Fruit fly (Drosophila melanogaster): ENCODE data around the gene CHMP2B.

CHMP2B gene

DNA sequence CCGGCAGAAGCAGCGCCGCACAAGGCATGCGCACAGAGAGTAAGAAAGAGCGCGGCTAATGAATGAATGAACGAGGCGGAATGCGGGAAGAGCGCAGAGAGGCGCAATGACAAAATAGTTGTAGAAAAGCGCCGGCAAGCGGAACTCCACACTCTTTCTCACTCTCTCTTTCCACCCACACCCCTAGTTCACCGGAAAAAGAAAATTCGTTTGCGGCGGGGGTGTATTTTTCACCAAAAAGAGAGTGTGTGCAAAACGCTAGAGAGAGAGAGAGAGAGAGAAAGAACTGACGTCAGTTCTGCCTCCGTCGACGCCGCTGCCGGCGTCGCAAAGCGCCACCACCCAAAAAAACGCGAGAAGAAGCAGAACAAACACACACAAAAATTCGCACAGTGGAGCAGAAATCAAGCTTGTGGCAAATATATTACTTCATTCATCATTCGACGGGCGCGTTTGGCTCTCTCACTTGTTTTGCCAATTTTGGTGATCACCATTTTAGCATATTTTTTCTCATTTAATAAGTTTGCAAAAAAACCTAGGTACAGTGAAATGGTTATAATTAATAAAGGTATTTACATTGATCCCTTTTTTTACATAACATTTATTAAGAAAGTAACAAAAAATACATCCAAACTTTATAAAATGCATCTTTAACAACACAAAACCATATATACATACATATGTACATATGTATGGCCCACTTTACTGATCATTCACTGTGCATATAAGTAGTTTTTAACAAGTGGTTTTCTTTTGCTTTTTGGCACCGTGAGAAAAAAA is 45.6 kb downstream of the CHMP2B start (continued):
- TF ChIP-seq Bdp1 (GFP tag; optimal IDR thresholded peaks at IDR 0.05) (no peak), so (GFP tag; IDR thresholded peaks at IDR 0.05) (no peak; the same call in 2 of the 3 replicates), bowl (GFP tag; IDR thresholded peaks at IDR 0.05) (no peak), lmd (GFP tag; IDR thresholded peaks at IDR 0.05) (peak; percentile 54; the same call in 1 of the 2 replicates), CG17802 (tag; optimal IDR thresholded peaks at IDR 0.05) (no peak), CG15479 (GFP tag; optimal IDR thresholded peaks at IDR 0.05) (peak; percentile 65), Max (GFP tag; optimal IDR thresholded peaks at IDR 0.05) (peak; percentile 58), CG9797 (GFP tag; optimal IDR thresholded peaks at IDR 0.05) (no peak), Pdp1 (GFP tag; optimal IDR thresholded peaks at IDR 0.05) (peak; percentile 30 to 48), Ravus (GFP tag; IDR thresholded peaks at IDR 0.05) (no peak), ab (GFP tag; optimal IDR thresholded peaks at IDR 0.05) (peak; percentile 30), al (GFP tag; IDR thresholded peaks at IDR 0.05) (peak; percentile 53; the same call in 1 of the 2 replicates), Rfx (GFP tag; IDR thresholded peaks at IDR 0.05) (peak; percentile 39), CG12219 (GFP tag; optimal IDR thresholded peaks at IDR 0.05) (peak; percentile 4), hkb (optimal IDR thresholded peaks at IDR 0.05) (no peak), hkb (GFP tag; IDR thresholded peaks at IDR 0.05) (peak; percentile 55; the same call in 1 of the 2 replicates), gem (tag; optimal IDR thresholded peaks at IDR 0.05) (peak; percentile 76), CG8359 (GFP tag; optimal IDR thresholded peaks at IDR 0.05; ENCODE audit: borderline replicate concordance) (peak; percentile 22), CG18764 (GFP tag; optimal IDR thresholded peaks at IDR 0.05) (peak; percentile 19), tap (tag; optimal IDR thresholded peaks at IDR 0.05) (no peak), exex (tag; optimal IDR thresholded peaks at IDR 0.05) (no peak), Hr78 (GFP tag; optimal IDR thresholded peaks at IDR 0.05) (no peak), Bteb2 (GFP tag; optimal IDR thresholded peaks at IDR 0.05) (peak; percentile 19), MBD-R2 (GFP tag; IDR thresholded peaks at IDR 0.05) (peak; percentile 27; the same call in 1 of the 2 replicates), Sox102F (GFP tag; optimal IDR thresholded peaks at IDR 0.05) (peak; percentile 65), Oli (tag; optimal IDR thresholded peaks at IDR 0.05) (peak; percentile 75), CG12659 (GFP tag; optimal IDR thresholded peaks at IDR 0.05) (peak; percentile 65), crc (GFP tag; optimal IDR thresholded peaks at IDR 0.05) (no peak), az2 (GFP tag; optimal IDR thresholded peaks at IDR 0.05) (peak; percentile 53), BtbVII (GFP tag; optimal IDR thresholded peaks at IDR 0.05) (peak; percentile 61), Abd-B (GFP tag; optimal IDR thresholded peaks at IDR 0.05) (peak; percentile 45), NfI (GFP tag; optimal IDR thresholded peaks at IDR 0.05) (peak; percentile 58), CG30403 (GFP tag; optimal IDR thresholded peaks at IDR 0.05) (peak; percentile 71), CG30431 (GFP tag; optimal IDR thresholded peaks at IDR 0.05) (peak; percentile 19), D (optimal IDR thresholded peaks at IDR 0.05) (no peak), D (GFP tag; optimal IDR thresholded peaks at IDR 0.05) (peak; percentile 24), unc-4 (GFP tag; IDR thresholded peaks at IDR 0.05; ENCODE audit: partially characterized antibody) (peak; percentile 57), ham (GFP tag; IDR thresholded peaks at IDR 0.05) (no peak), Bgb (GFP tag; IDR thresholded peaks at IDR 0.05; ENCODE audit: partially characterized antibody) (peak; percentile 35; the same call in 1 of the 2 replicates), CG17829 (tag; optimal IDR thresholded peaks at IDR 0.05) (no peak), sima (GFP tag; optimal IDR thresholded peaks at IDR 0.05) (no peak), Hey (tag; optimal IDR thresholded peaks at IDR 0.05) (no peak), crol (GFP tag; IDR thresholded peaks at IDR 0.05) (peak; percentile 74), gsb (GFP tag; IDR thresholded peaks at IDR 0.05) (peak; percentile 22; the same call in 1 of the 2 replicates), vfl (GFP tag; optimal IDR thresholded peaks at IDR 0.05) (no peak), pan (optimal IDR thresholded peaks at IDR 0.05) (no peak), pan (GFP tag; optimal IDR thresholded peaks at IDR 0.05 in 1 of 2, IDR thresholded peaks at IDR 0.05 in 1 of 2) (peak in 1 of 2 experiments; percentile 65), CG10979 (tag; optimal IDR thresholded peaks at IDR 0.05) (peak; percentile 24), CG13296 (GFP tag; optimal IDR thresholded peaks at IDR 0.05) (no peak)

All from whole organism, embryonic.